Worm (Caenorhabditis elegans): ENCODE data around the gene snt-3.

ce11 chrV:1342712-1343111, 28.1 kb downstream of the snt-3 start:
- TF ChIP-seq tra-4 (tag; optimal IDR thresholded peaks at IDR 0.05) (no peak), flt-1 (GFP tag; IDR thresholded peaks at IDR 0.05) (no peak), scrt-1 (GFP tag; IDR thresholded peaks at IDR 0.05) (no peak), F13C5.2 (tag; optimal IDR thresholded peaks at IDR 0.05) (no peak), ama-1 (optimal IDR thresholded peaks at IDR 0.05) (no peak), pes-1 (GFP tag; IDR thresholded peaks at IDR 0.05) (no peak), ets-7 (tag; optimal IDR thresholded peaks at IDR 0.05) (no peak), tbx-11 (GFP tag; IDR thresholded peaks at IDR 0.05) (no peak), aly-1 (tag; optimal IDR thresholded peaks at IDR 0.05) (no peak), ceh-13 (GFP tag; optimal IDR thresholded peaks at IDR 0.05) (no peak), sea-1 (GFP tag; conservative IDR thresholded peaks at IDR 0.05) (no peak)
